Worm (Caenorhabditis elegans) whole organism, midembryonic: ENCODE data around the gene trmt-10C.2.

Experiments used
- T22C8.4 ChIP-seq: fragments of 200-800 bp; sonication (Bioruptor generic); IDR thresholded peaks from 2 replicates; pipeline ENCODE4 v1.3.6; 2022; ENCODE audit warnings: missing genetic modification characterization, missing compliant biosample characterization
- cog-1 ChIP-seq: sonication (generic microtip); optimal IDR thresholded peaks from 2 replicates; lab custom pipeline; 2016; ENCODE audit warnings: missing genetic modification characterization, missing compliant biosample characterization
- flt-1 ChIP-seq: fragments of 200-800 bp; sonication (Bioruptor generic); IDR thresholded peaks from 2 replicates; pipeline ENCODE4 v1.3.6; 2022; ENCODE audit warnings: missing genetic modification characterization, missing compliant biosample characterization
- klf-2 ChIP-seq: fragments of 200-800 bp; sonication (Bioruptor generic); conservative IDR thresholded peaks from 2 replicates; pipeline ENCODE4 v1.3.6; 2022; ENCODE audit warnings: missing genetic modification reagents, missing genetic modification characterization, missing compliant biosample characterization
- med-1 ChIP-seq: sonication (generic microtip); optimal IDR thresholded peaks from 2 replicates; lab custom pipeline; 2017; ENCODE audit warnings: missing genetic modification characterization, mild to moderate bottlenecking, missing compliant biosample characterization, antibody characterized with exemption, missing genetic modification reagents; ENCODE audit not compliant: insufficient read depth
- ref-1 ChIP-seq: fragments of 200-800 bp; sonication (Bioruptor generic); conservative IDR thresholded peaks from 2 replicates; pipeline ENCODE4 v1.3.6; 2022; ENCODE audit warnings: missing genetic modification reagents, missing genetic modification characterization, missing compliant biosample characterization
- tab-1 ChIP-seq: fragments of 200-800 bp; sonication (Bioruptor generic); IDR thresholded peaks from 2 replicates; pipeline ENCODE4 v1.3.6; 2022; ENCODE audit warnings: missing genetic modification characterization, missing compliant biosample characterization
- ztf-23 ChIP-seq: fragments of 200-800 bp; sonication (Bioruptor generic); IDR thresholded peaks from 2 replicates; pipeline ENCODE4 v1.3.6; 2022; ENCODE audit warnings: missing genetic modification reagents, missing genetic modification characterization, missing compliant biosample characterization
- ztf-29 ChIP-seq: fragments of 200-800 bp; sonication (Bioruptor generic); IDR thresholded peaks from 2 replicates; pipeline ENCODE4 v1.3.6; 2022; ENCODE audit warnings: missing genetic modification reagents, missing genetic modification characterization, missing compliant biosample characterization

DNA sequence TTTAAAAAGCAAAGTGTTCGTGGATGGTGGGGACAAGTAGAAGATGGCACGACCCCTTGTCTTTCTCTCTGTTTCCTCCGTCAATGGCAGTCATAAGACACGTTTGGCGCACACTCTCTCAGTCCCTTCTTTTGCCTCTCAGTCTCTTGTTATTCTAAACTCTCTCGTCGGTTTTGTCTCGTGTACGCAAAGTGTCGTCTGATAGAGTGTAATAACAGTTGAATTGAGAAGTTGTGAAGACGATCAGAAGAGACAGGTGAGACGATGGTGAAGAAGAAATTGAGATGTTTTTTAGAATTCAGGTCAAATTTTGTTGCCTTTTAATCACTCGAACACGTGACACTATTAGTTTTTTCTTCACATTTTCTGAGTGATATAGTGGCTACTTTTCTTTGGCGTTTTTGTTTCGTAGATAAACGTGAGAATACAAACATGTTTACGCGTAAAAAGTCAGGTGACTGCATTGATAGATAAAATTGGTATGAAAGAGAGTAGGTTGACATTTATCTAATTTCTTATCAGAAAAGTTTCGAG, 42.9 kb upstream of the trmt-10C.2 start, which contains the start of gene F47D12.9:
- TF ChIP-seq cog-1 (no peak), klf-2 (GFP tag; lab: Robert Waterston, UW) (no peak), flt-1 (GFP tag; lab: Robert Waterston, UW) (no peak), ref-1 (GFP tag; lab: Robert Waterston, UW) (no peak), tab-1 (GFP tag; lab: Robert Waterston, UW) (no peak), T22C8.4 (GFP tag; lab: Robert Waterston, UW) (no peak), ztf-29 (no peak), ztf-23 (GFP tag; lab: Robert Waterston, UW) (no peak), med-1 (GFP tag; lab: Kevin White, UChicago) (no peak)
